Worm (Caenorhabditis elegans) whole organism, young adult: ENCODE results near the gene EEED8.2.

Experiments
- B0035.1 ChIP-seq: sonication (generic microtip); optimal IDR thresholded peaks from 2 replicates; lab custom pipeline; 2016; ENCODE audit warnings: missing genetic modification characterization, mild to moderate bottlenecking, missing compliant biosample characterization, missing genotype, missing genetic modification reagents
- F10E7.11 ChIP-seq: sonication (generic microtip); optimal IDR thresholded peaks from 2 replicates; lab custom pipeline; 2017; ENCODE audit warnings: mild to moderate bottlenecking, missing genetic modification characterization, moderate library complexity, missing compliant biosample characterization
- F22D6.2 ChIP-seq: sonication (generic microtip); optimal IDR thresholded peaks from 2 replicates; lab custom pipeline; 2016; ENCODE audit warnings: mild to moderate bottlenecking, missing genetic modification characterization, missing compliant biosample characterization
- F33H1.4 ChIP-seq: fragments of 200-800 bp; sonication (Bioruptor generic); IDR thresholded peaks from 2 replicates; pipeline ENCODE4 v1.3.6; 2022; ENCODE audit warnings: missing genetic modification reagents, missing genetic modification characterization, missing compliant biosample characterization
- T26A5.8 ChIP-seq: sonication (generic microtip); optimal IDR thresholded peaks from 2 replicates; lab custom pipeline; 2016; ENCODE audit warnings: missing genetic modification characterization, missing compliant biosample characterization
- athp-1 ChIP-seq: sonication (generic microtip); optimal IDR thresholded peaks from 2 replicates; lab custom pipeline; 2017; ENCODE audit warnings: mild to moderate bottlenecking, missing genetic modification characterization, missing compliant biosample characterization
- attf-6 ChIP-seq: fragments of 200-800 bp; sonication (Bioruptor generic); IDR thresholded peaks from 2 replicates; pipeline ENCODE4 v1.3.6; 2022; ENCODE audit warnings: missing genetic modification reagents, missing genetic modification characterization, missing compliant biosample characterization
- bed-1 ChIP-seq: fragments of 200-800 bp; sonication (Bioruptor generic); IDR thresholded peaks from 2 replicates; pipeline ENCODE4 v1.3.6; 2022; ENCODE audit warnings: missing genetic modification reagents, missing genetic modification characterization, missing compliant biosample characterization
- bed-2 ChIP-seq: fragments of 200-800 bp; sonication (Bioruptor generic); IDR thresholded peaks from 2 replicates; pipeline ENCODE4 v1.3.6; 2022; ENCODE audit warnings: missing genetic modification reagents, missing genetic modification characterization, missing compliant biosample characterization
- cebp-1 ChIP-seq, 2 experiments: fragments of 200-800 bp in 1 of 2; sonication (Bioruptor generic) in 1 of 2; sonication (generic microtip) in 1 of 2; IDR thresholded peaks in 1 of 2; optimal IDR thresholded peaks in 1 of 2; 2 replicates each; pipeline versions ENCODE4 v1.3.6 to Lab custom; 2017 to 2022; ENCODE audit warnings: missing compliant biosample characterization in 2 of 2, missing genetic modification characterization in 2 of 2, mild to moderate bottlenecking in 1 of 2, missing genetic modification reagents in 1 of 2, moderate library complexity in 1 of 2
- ceh-27 ChIP-seq: fragments of 200-800 bp; sonication (Bioruptor generic); optimal IDR thresholded peaks from 2 replicates; lab custom pipeline; 2018; ENCODE audit warnings: mild to moderate bottlenecking, missing genetic modification characterization, moderate library complexity, missing compliant biosample characterization
- ceh-58 ChIP-seq: fragments of 200-800 bp; sonication (Bioruptor generic); IDR thresholded peaks from 2 replicates; pipeline ENCODE4 v1.3.6; 2022; ENCODE audit warnings: missing genetic modification characterization, missing compliant biosample characterization
- ceh-91 ChIP-seq: fragments of 200-800 bp; sonication (Bioruptor generic); IDR thresholded peaks from 2 replicates; pipeline ENCODE4 v1.3.6; 2022; ENCODE audit warnings: missing genetic modification reagents, missing genetic modification characterization, missing compliant biosample characterization
- dpff-1 ChIP-seq: sonication (generic microtip); optimal IDR thresholded peaks from 2 replicates; lab custom pipeline; 2017; ENCODE audit warnings: mild to moderate bottlenecking, missing genetic modification characterization, missing compliant biosample characterization
- hmg-1.2 ChIP-seq: fragments of 200-800 bp; sonication (Bioruptor generic); IDR thresholded peaks from 2 replicates; pipeline ENCODE4 v1.3.6; 2022; ENCODE audit warnings: missing genetic modification reagents, missing genetic modification characterization, missing compliant biosample characterization
- let-526 ChIP-seq: fragments of 200-800 bp; sonication (Bioruptor generic); IDR thresholded peaks from 2 replicates; pipeline ENCODE4 v1.3.6; 2022; ENCODE audit warnings: missing genetic modification reagents, missing genetic modification characterization, missing compliant biosample characterization
- lin-26 ChIP-seq: fragments of 200-800 bp; sonication (Bioruptor generic); IDR thresholded peaks from 2 replicates; pipeline ENCODE4 v1.3.6; 2022; ENCODE audit warnings: missing genetic modification reagents, missing genetic modification characterization, missing compliant biosample characterization
- lsl-1 ChIP-seq: fragments of 200-800 bp; sonication (Bioruptor generic); optimal IDR thresholded peaks from 2 replicates; lab custom pipeline; 2018; ENCODE audit warnings: mild to moderate bottlenecking, missing genetic modification characterization, moderate library complexity, missing compliant biosample characterization
- madf-10 ChIP-seq: sonication (generic microtip); optimal IDR thresholded peaks from 2 replicates; lab custom pipeline; 2016; ENCODE audit warnings: mild to moderate bottlenecking, missing genetic modification characterization, missing compliant biosample characterization
- madf-3 ChIP-seq: fragments of 200-800 bp; sonication (Bioruptor generic); IDR thresholded peaks from 2 replicates; pipeline ENCODE4 v1.3.6; 2022; ENCODE audit warnings: missing genetic modification reagents, missing genetic modification characterization, missing compliant biosample characterization
- madf-6 ChIP-seq: fragments of 200-800 bp; sonication (Bioruptor generic); IDR thresholded peaks from 2 replicates; pipeline ENCODE4 v1.3.6; 2022; ENCODE audit warnings: missing genetic modification reagents, missing genetic modification characterization, missing compliant biosample characterization
- mes-4 ChIP-seq: sonication (generic microtip); optimal IDR thresholded peaks from 2 replicates; lab custom pipeline; 2016; ENCODE audit warnings: missing genotype, missing genetic modification characterization, missing compliant biosample characterization
- mxl-1 ChIP-seq: sonication (generic microtip); optimal IDR thresholded peaks from 2 replicates; lab custom pipeline; 2016; ENCODE audit warnings: missing genetic modification characterization, missing compliant biosample characterization
- nhr-179 ChIP-seq: sonication (generic microtip); optimal IDR thresholded peaks from 2 replicates; lab custom pipeline; 2016; ENCODE audit warnings: mild to moderate bottlenecking, missing genetic modification characterization, missing compliant biosample characterization
- nhr-27 ChIP-seq: fragments of 200-800 bp; sonication (Bioruptor generic); optimal IDR thresholded peaks from 2 replicates; lab custom pipeline; 2018; ENCODE audit warnings: mild to moderate bottlenecking, missing genetic modification characterization, moderate library complexity, missing compliant biosample characterization
- nhr-80 ChIP-seq: sonication (generic microtip); optimal IDR thresholded peaks from 2 replicates; lab custom pipeline; 2016; ENCODE audit warnings: missing genetic modification characterization, missing compliant biosample characterization
- repo-1 ChIP-seq: sonication (generic microtip); optimal IDR thresholded peaks from 2 replicates; lab custom pipeline; 2017; ENCODE audit warnings: mild to moderate bottlenecking, missing genetic modification characterization, missing compliant biosample characterization
- snpc-1.3 ChIP-seq: sonication (generic microtip); optimal IDR thresholded peaks from 2 replicates; lab custom pipeline; 2017; ENCODE audit warnings: missing genetic modification characterization, mild to moderate bottlenecking, missing compliant biosample characterization, antibody characterized with exemption, moderate library complexity, missing genotype, missing genetic modification reagents; ENCODE audit not compliant: insufficient read depth
- snpc-3.4 ChIP-seq: sonication (generic microtip); optimal IDR thresholded peaks from 2 replicates; lab custom pipeline; 2017; ENCODE audit warnings: missing genetic modification characterization, mild to moderate bottlenecking, missing compliant biosample characterization, antibody characterized with exemption, moderate library complexity, missing genotype, missing genetic modification reagents
- tbx-9 ChIP-seq: sonication (generic microtip); optimal IDR thresholded peaks from 2 replicates; lab custom pipeline; 2016; ENCODE audit warnings: borderline replicate concordance, missing genetic modification characterization, inconsistent platforms, missing compliant biosample characterization
- xnd-1 ChIP-seq: sonication (generic microtip); optimal IDR thresholded peaks from 2 replicates; lab custom pipeline; 2016; ENCODE audit warnings: missing genotype, missing genetic modification reagents, missing genetic modification characterization, missing compliant biosample characterization
- zim-3 ChIP-seq: sonication (generic microtip); optimal IDR thresholded peaks from 2 replicates; lab custom pipeline; 2017; ENCODE audit warnings: mild to moderate bottlenecking, missing genetic modification characterization, moderate library complexity, missing compliant biosample characterization

Gene EEED8.2

ce11 chrII:5458683-5459410 is 42.3 kb downstream of the EEED8.2 start:
- no peak for TF ChIP-seq ceh-91 (GFP tag; lab: Robert Waterston, UW)
- no peak for TF ChIP-seq madf-10
- TF ChIP-seq bed-1 = no peak
- TF ChIP-seq xnd-1 = peak; percentile 39
- no peak for TF ChIP-seq athp-1
- peak; percentile 57; the same call in 1 of the 2 replicates for TF ChIP-seq F33H1.4 (GFP tag; lab: Robert Waterston, UW)
- TF ChIP-seq madf-3 (GFP tag; lab: Robert Waterston, UW) = 0 out of 2 replicates have a peak, but pooled peaks have one; percentile 46
- peak; percentile 80 for TF ChIP-seq lsl-1 (GFP tag; lab: Kevin White, UChicago)

ce11 chrII:5459534-5459933 is 43.0 kb downstream of the EEED8.2 start:
- TF ChIP-seq xnd-1 = no peak
- TF ChIP-seq attf-6 (GFP tag; lab: Robert Waterston, UW) = no peak
- no peak for TF ChIP-seq lsl-1 (GFP tag; lab: Kevin White, UChicago)
- TF ChIP-seq B0035.1 (tag; lab: Kevin White, UChicago) = no peak
- TF ChIP-seq nhr-27 (tag; lab: Kevin White, UChicago) = no peak
- TF ChIP-seq dpff-1 (tag; lab: Kevin White, UChicago) = no peak
- peak; percentile 87 for TF ChIP-seq hmg-1.2

- TF ChIP-seq snpc-3.4 (tag; lab: Kevin White, UChicago) (no peak), mes-4 (no peak), repo-1 (no peak), F33H1.4 (GFP tag; lab: Robert Waterston, UW) (no peak), snpc-1.3 (tag; lab: Kevin White, UChicago) (no peak), tbx-9 (tag; lab: Kevin White, UChicago) (no peak), nhr-179 (tag; lab: Kevin White, UChicago) (no peak), nhr-80 (tag; lab: Kevin White, UChicago) (no peak), ceh-27 (no peak), mxl-1 (no peak), lin-26 (GFP tag; lab: Robert Waterston, UW) (no peak)
Measured at ce11 chrII:5460911-5461310, 44.4 kb downstream of the EEED8.2 start.

- TF ChIP-seq bed-2 (GFP tag; lab: Robert Waterston, UW) (no peak), let-526 (no peak), madf-6 (GFP tag; lab: Robert Waterston, UW) (no peak), cebp-1 (GFP tag; IDR thresholded peaks at IDR 0.05; lab: Robert Waterston, UW) (no peak), cebp-1 (tag; optimal IDR thresholded peaks at IDR 0.05; lab: Kevin White, UChicago) (peak; percentile 70), ceh-58 (GFP tag; lab: Robert Waterston, UW) (no peak), F22D6.2 (no peak), T26A5.8 (tag; lab: Kevin White, UChicago) (no peak), zim-3 (tag; lab: Kevin White, UChicago) (no peak), F10E7.11 (tag; lab: Kevin White, UChicago) (no peak)
Measured at ce11 chrII:5463692-5464300, 47.3 kb downstream of the EEED8.2 start.
